Worm (Caenorhabditis elegans): ENCODE results near the gene C44H4.6.

ce11 chrX:14636712-14637111 lies 37.6 kb upstream of the C44H4.6 start:
- TF ChIP-seq elt-4 (tag; optimal IDR thresholded peaks at IDR 0.05) (no peak), sox-2 (GFP tag; IDR thresholded peaks at IDR 0.05) (no peak), fkh-10 (GFP tag; optimal IDR thresholded peaks at IDR 0.05) (no peak), eyg-1 (tag; optimal IDR thresholded peaks at IDR 0.05) (no peak), Y22D7AL.16 (tag; optimal IDR thresholded peaks at IDR 0.05) (no peak), rnt-1 (tag; optimal IDR thresholded peaks at IDR 0.05) (no peak), dve-1 (tag; optimal IDR thresholded peaks at IDR 0.05) (no peak), K02D7.2 (tag; optimal IDR thresholded peaks at IDR 0.05) (no peak), pat-9 (tag; optimal IDR thresholded peaks at IDR 0.05) (no peak), npax-4 (tag; optimal IDR thresholded peaks at IDR 0.05) (no peak), ama-1 (optimal IDR thresholded peaks at IDR 0.05) (no peak), ceh-48 (tag; optimal IDR thresholded peaks at IDR 0.05) (no peak)
